Worm (Caenorhabditis elegans) whole organism, L4/young adult: ENCODE data around the gene hpo-34.

Experiments
- W03F9.2 ChIP-seq: fragments of 150-350 bp; optimal IDR thresholded peaks from 2 replicates; lab custom pipeline; 2014; ENCODE audit warnings: missing biosample characterization, missing genetic modification characterization
- dao-5 ChIP-seq: sonication (generic microtip); optimal IDR thresholded peaks from 2 replicates; lab custom pipeline; 2016; ENCODE audit warnings: missing genotype, missing genetic modification characterization, moderate library complexity, missing compliant biosample characterization
- him-1 ChIP-seq: sonication (generic microtip); optimal IDR thresholded peaks from 2 replicates; lab custom pipeline; 2016; ENCODE audit warnings: missing genotype, missing genetic modification reagents, missing genetic modification characterization, missing compliant biosample characterization

Gene hpo-34

DNA sequence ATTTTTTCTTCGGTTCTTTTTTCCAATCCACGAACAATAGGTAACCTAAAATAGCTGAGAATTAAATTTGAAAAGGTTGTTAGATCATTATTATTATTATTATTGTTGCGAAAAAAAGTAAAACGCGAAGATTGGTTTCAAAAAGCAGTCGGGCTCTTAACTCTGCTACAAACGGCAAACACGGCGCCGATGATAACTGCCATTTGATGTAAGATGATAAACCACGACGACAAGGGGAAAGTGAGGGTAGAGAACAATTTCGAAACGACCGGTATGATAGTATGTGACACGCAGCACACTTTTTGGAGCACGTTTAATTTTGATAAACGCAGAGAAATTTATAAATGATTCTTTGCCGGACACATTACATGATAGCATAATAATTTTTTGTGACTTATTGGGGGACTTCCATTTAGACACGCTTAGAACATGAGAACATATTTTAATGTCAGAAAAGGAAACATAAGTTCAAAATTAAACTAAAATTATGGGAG lies at the start of gene hpo-34:
TSS of gene hpo-34 (minus strand) at position 51 of the 494 bp plus-strand sequence.
- TF ChIP-seq dao-5 (tag; lab: Kevin White, UChicago), result no peak
- TF ChIP-seq W03F9.2 (tag; lab: Kevin White, UChicago), result no peak
- no peak for TF ChIP-seq him-1 (tag; lab: Kevin White, UChicago)

DNA sequence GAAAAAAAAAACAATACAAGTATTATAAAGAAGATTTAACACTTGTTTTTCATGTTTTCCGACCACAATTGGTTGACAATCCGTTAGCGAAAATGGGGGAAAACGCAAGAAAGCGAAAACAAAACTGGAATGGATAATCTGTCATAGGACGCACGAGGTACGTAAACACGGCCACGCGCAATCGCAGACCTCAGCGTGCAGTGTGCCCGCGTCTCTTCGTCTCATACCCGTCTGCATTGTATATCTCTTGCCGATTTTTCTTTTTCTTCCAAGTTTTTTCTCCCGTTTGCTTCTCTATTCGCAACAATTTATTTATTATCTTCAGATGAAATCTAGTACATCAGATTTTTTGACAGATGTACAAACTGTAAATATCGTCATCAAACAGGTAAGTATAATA lies 44.8 kb upstream of the hpo-34 start, which contains the start of gene trpp-9:
TSS of gene trpp-9 (plus strand) at position 261 of the 400 bp plus-strand sequence.
- TF ChIP-seq dao-5 (tag; lab: Kevin White, UChicago), result no peak
- no peak for TF ChIP-seq him-1 (tag; lab: Kevin White, UChicago)

DNA sequence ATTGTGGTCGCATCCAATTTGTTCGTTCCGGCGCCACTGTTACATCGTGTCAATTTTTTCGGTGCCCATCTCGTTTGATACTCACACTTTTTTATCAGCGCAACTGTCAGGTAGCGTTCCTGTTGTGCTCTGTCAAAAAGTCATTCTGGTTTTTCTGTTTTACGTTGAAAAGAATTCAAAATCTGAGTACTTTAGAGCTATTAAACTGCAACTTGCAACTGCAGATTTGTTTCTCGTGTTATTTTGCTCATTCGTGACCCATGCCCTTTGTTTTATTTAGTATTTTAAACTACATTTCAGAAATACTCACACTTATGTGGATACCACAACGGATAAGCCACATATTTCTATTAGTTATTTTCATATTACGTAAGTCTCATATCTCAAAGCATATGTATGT lies 41.7 kb upstream of the hpo-34 start, which contains the start of gene lev-8:
TSS of gene lev-8 (plus strand) at position 301 of the 400 bp plus-strand sequence.
- TF ChIP-seq W03F9.2 (tag; lab: Kevin White, UChicago) (no peak), him-1 (tag; lab: Kevin White, UChicago) (no peak), dao-5 (tag; lab: Kevin White, UChicago) (no peak)

DNA sequence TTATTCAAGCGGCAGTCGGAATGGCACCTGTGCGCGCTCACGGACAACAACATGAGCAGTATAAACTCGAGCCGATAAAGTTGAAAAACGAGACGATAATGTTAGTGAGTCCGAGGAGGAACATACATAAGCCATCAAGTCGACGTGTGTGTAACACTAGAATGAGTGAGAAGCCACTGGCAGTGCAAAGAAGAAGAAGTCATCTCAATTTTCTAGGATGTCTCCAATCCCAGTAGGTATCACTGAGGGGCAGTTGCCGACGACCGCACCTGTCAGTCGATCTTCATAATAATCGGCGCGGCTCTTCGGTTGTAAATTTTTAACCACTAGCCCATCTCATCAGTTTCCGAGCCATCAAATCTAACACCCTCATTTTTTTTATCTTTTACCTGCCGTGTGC lies 41.2 kb upstream of the hpo-34 start:
- TF ChIP-seq W03F9.2 (tag; lab: Kevin White, UChicago) (no peak), him-1 (tag; lab: Kevin White, UChicago) (no peak), dao-5 (tag; lab: Kevin White, UChicago) (no peak)

DNA sequence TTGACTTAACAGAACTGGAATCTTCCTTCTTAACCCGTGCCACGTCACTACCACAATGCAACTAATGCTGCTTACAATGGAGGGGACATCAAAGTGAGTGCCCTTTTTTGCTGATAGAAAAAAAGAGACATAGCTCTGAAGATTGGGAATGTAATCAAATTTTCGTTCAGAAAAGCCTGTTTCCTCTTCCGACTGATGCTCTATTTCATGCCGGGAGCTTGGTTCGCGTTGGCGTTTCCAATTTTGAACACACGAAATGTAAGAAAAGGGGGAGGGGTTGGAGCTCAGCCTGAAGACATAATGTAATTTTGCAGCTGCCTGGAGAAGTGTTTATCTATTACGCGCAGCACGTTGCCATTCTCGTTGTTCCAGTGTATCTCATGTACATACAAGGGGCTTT lies 39.3 kb upstream of the hpo-34 start:
- TF ChIP-seq W03F9.2 (tag; lab: Kevin White, UChicago), result no peak
- no peak for TF ChIP-seq dao-5 (tag; lab: Kevin White, UChicago)
- peak; percentile 17 for TF ChIP-seq him-1 (tag; lab: Kevin White, UChicago)

DNA sequence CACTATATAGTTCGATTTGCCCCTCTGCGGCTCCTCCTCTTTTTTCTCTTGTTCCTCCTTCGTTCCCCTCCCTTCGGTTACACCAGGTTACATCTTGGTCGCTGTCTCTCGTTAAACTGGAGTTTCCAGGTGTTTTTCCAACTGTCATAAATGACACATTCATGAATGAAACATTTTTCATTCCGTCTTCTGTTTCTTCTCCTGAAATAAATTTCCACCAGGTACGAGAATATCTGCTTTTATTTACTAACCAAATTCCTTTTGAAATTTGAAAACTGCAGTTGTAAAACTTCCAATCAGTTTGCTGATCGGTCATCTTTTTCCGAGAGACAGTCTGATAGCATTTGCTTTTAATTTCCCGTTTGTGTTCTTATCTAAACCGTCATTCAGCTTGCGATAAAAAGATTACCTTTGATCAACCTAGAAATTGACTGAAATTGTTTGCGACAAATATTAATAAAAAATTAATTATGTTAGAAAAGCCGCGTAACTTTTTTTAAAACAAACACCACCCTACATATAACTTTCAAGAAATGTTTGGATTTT lies 37.4 kb upstream of the hpo-34 start, which contains the start of gene C35C5.10:
TSS of gene C35C5.10 (plus strand) at position 51 of the 546 bp plus-strand sequence.
- TF ChIP-seq him-1 (tag; lab: Kevin White, UChicago) (no peak), W03F9.2 (tag; lab: Kevin White, UChicago) (no peak), dao-5 (tag; lab: Kevin White, UChicago) (no peak)

DNA sequence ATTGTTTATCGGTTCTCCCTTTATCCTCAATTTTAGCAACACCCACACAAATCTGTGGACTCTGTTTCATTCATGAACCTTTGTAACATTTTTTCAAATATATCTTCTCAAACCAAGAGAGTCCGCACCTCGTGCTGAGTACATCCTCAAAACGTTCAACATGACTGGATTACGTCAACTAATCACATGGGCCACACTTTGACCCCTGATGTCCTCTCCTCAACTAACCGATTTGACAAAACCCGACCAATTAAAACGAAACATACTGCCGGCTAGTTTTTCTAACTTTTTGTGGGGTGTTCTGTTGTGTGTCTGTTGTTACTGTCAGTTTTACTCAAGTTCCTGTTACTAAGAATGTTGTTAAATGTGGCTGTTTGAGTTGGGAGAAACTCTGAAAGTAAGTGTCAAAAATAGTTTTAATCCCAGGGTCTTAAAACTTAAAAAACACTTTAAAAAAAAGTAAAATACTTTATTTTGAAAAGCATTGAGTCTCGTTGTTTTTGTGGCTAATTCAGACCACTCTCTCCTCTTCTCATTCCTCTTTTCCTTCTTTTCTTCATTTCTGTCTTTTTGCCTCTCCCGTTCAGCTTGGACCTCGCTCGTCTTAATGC lies 36.8 kb upstream of the hpo-34 start:
- TF ChIP-seq dao-5 (tag; lab: Kevin White, UChicago) (no peak), him-1 (tag; lab: Kevin White, UChicago) (no peak), W03F9.2 (tag; lab: Kevin White, UChicago) (no peak)

DNA sequence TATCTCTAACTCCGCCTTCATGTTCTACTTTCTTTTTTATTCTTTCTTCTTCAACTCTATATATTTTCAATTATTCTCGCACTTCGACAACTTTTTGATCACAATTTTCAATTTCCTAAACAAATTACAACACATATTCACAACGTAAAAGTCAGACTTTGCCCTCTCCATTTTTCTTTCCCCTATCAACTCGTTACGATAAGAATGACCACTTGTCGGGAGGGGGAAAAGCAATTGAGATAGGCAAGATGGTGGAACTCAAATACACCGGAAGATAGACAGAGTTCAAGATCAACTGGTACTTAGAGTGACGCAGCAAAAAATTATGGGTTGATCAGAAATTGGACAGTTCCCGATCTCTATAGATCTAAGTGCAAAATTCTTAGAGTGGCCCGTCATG lies 36.2 kb upstream of the hpo-34 start:
- TF ChIP-seq W03F9.2 (tag; lab: Kevin White, UChicago), result no peak

DNA sequence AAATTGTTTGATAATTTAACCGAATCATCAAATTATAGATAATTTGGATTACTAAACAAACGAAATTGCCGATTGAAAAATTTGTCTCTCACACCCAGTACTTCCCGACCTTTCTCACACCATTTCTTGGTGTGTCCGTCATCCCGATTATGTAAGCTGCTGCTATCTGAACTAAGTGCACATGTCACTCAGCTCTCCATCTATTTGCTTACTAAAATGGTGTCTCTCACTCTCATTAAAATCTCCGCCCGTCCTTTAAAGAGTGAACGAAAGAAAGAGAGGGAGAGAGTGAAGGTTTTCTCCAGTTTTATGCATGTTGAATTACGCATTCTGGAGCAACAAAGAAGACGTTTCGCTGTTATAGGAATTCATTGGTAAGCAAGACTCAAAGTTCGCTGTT lies 35.7 kb upstream of the hpo-34 start:
- no peak for TF ChIP-seq him-1 (tag; lab: Kevin White, UChicago)
- TF ChIP-seq W03F9.2 (tag; lab: Kevin White, UChicago), result no peak
- no peak for TF ChIP-seq dao-5 (tag; lab: Kevin White, UChicago)

DNA sequence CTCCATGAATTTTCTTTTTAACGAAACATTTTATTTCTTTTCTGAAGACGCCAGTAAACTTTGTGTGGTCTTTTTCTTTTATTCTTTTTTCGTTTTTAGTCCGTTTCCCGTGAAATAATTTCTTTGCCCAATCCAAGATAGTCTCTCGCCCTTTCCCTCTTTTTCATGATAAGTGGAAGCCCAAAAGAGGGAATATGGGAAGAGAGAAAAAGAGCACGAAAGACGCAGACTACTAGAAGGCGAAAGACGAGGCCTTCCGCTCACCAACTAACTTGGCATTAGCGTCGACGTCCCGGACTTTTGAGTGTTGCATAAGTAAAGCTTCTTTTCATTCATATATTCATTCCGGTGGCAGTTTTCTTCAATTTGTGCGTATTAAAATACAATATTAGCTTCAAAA lies 34.0 kb upstream of the hpo-34 start:
- TF ChIP-seq dao-5 (tag; lab: Kevin White, UChicago) (no peak), W03F9.2 (tag; lab: Kevin White, UChicago) (no peak), him-1 (tag; lab: Kevin White, UChicago) (no peak)

DNA sequence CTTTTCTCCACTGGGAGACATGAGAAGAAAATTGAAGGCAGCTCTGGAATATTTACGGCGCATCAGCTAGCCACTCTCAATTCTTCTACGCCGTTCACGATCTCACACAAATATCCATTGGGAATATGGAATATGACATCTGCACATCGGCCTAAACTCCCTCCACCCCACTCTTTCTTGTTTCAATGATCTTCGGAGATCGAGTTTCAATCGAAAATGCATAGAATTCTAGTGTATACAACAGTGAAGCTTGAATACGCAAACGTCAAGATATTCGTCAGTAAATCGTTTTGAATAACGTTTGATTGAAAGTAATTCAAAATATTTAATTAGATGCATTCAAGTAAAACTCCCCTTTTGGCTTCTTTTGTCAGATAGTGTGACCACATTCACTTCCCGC lies 32.9 kb upstream of the hpo-34 start:
- TF ChIP-seq W03F9.2 (tag; lab: Kevin White, UChicago) (no peak), dao-5 (tag; lab: Kevin White, UChicago) (no peak), him-1 (tag; lab: Kevin White, UChicago) (no peak)

DNA sequence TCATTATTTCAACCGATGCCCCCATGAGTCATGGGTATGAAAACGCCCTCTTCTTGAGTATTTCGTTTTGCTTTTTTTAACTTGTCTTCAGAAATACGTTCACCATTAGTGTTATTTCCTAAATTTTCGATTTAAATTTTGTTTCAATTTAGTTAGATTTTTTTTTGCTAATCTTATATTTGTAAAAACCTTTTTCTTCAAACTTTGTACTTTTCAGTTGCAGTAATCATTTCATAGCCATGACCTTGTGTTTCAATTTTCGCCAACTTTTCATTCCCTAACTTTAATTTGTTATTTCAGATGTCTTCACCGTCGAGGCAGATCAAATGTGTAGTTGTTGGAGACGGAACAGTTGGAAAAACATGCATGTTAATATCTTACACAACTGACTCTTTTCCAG lies 29.4 kb upstream of the hpo-34 start, which contains the start of gene mig-2:
TSS of gene mig-2 (plus strand) at position 301 of the 400 bp plus-strand sequence.
- TF ChIP-seq him-1 (tag; lab: Kevin White, UChicago) (no peak), dao-5 (tag; lab: Kevin White, UChicago) (no peak), W03F9.2 (tag; lab: Kevin White, UChicago) (no peak)

DNA sequence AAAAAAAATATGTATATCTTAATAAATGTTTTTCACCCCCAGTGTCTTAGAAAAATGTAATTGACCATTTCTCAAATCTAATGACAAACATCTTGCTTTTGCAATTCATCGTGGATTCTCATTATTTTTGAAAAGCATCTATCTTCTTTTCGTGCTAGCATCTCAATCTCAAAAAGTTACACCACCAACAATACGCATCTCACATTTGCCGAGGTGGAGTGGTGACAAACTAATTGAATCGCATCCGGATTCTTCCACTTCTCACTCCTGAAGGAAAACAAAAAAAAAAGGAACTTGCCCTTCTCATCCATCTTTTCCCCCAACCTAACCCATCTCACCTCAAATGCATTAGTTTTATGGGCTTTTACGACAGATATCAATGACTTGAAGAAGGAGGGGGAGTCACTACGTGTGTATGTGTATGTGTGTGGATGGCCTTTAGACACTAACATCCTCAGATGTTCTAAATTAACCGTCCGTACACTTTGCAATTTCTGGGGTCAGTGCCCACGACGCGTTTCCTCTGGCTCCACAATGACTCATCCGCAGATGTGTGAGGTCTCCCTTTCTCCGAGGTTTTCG lies 28.7 kb upstream of the hpo-34 start:
- TF ChIP-seq W03F9.2 (tag; lab: Kevin White, UChicago), result no peak
- no peak for TF ChIP-seq him-1 (tag; lab: Kevin White, UChicago)
- no peak for TF ChIP-seq dao-5 (tag; lab: Kevin White, UChicago)
